Fruit fly (Drosophila melanogaster): ENCODE data around the gene glec.

The glec gene

DNA sequence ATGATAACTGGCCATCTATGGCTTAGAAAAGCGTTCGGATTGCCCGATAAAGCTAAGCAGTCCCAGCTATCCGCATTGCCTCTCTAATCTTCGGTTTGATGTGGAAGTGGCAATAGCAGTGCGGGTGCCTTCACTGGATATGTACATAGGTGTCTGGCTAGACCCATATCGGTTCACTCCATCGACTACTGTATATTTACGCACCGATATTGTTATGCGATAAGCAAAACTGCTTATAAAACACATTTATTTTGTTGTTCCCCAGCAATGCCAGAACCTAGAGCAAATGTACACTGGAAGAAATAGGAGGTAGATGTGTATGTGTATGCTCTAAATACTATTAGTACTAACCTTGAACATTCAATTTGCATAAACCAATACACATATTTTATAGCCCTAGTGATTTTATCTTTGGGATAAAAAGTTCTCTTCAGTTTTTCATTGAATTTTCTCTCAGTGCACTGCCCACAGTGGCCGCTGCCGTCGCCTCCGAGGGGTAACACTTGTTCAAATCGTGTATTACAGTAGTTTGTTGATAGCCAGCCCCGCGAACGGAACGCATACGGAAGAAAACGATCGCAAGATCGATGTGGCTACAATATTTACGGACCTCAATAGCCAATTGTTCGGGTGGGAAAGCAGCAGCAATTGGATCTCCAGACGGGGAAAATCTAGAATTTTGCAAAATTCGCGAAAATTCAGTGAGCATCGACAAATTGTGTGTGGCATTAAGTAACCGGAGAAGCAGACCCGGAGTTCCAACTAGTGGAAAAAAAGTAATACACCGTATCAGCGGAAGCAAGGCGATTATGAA lies 14.3 kb upstream of the glec start, which contains the start of gene CG31431 (continued):
- TF ChIP-seq zfh1 (GFP tag; IDR thresholded peaks at IDR 0.05): peak; percentile 98
- peak; percentile 97 for TF ChIP-seq tin (GFP tag; optimal IDR thresholded peaks at IDR 0.05)
- peak; percentile 98 for TF ChIP-seq mam (GFP tag; optimal IDR thresholded peaks at IDR 0.05)
- TF ChIP-seq CG18619 (GFP tag; optimal IDR thresholded peaks at IDR 0.05): peak; percentile 95
- TF ChIP-seq D19B (GFP tag; optimal IDR thresholded peaks at IDR 0.05): peak; percentile 97
- peak; percentile 91 for TF ChIP-seq btn (GFP tag; optimal IDR thresholded peaks at IDR 0.05)
- peak; percentile 97 for TF ChIP-seq CoRest (tag; optimal IDR thresholded peaks at IDR 0.05)
- TF ChIP-seq sug (tag; optimal IDR thresholded peaks at IDR 0.05): peak; percentile 96
- TF ChIP-seq CG30020 (tag; optimal IDR thresholded peaks at IDR 0.05): peak; percentile 77
- TF ChIP-seq chm (GFP tag; IDR thresholded peaks at IDR 0.05): peak; percentile 96
- peak; percentile 96 for TF ChIP-seq ttk (GFP tag; IDR thresholded peaks at IDR 0.05)
- TF ChIP-seq zen2 (GFP tag; IDR thresholded peaks at IDR 0.05; ENCODE audit: partially characterized antibody): no peak
- peak; percentile 94 for TF ChIP-seq CG6272 (GFP tag; IDR thresholded peaks at IDR 0.05)
- no peak for TF ChIP-seq fru (optimal IDR thresholded peaks at IDR 0.05)
- 0 out of 4 replicates have a peak, but pooled peaks have one; percentile 17 for TF ChIP-seq chinmo (GFP tag; IDR thresholded peaks at IDR 0.05; ENCODE audit: partially characterized antibody)
- TF ChIP-seq Rfx (GFP tag; IDR thresholded peaks at IDR 0.05): peak; percentile 99
- TF ChIP-seq CG1647 (GFP tag; optimal IDR thresholded peaks at IDR 0.05): peak; percentile 95
- peak; percentile 95 for TF ChIP-seq CG8089 (GFP tag; optimal IDR thresholded peaks at IDR 0.05)
- TF ChIP-seq unc-4 (GFP tag; IDR thresholded peaks at IDR 0.05; ENCODE audit: partially characterized antibody): no peak
- peak; percentile 95 for TF ChIP-seq Atf3 (GFP tag; optimal IDR thresholded peaks at IDR 0.05)
- peak; percentile 95 for TF ChIP-seq en (GFP tag; optimal IDR thresholded peaks at IDR 0.05)
- no peak for TF ChIP-seq Trl (optimal IDR thresholded peaks at IDR 0.05)
- peak; percentile 98 for TF ChIP-seq Trl (GFP tag; optimal IDR thresholded peaks at IDR 0.05)
- peak; percentile 73 to 97 for TF ChIP-seq eve (GFP tag; optimal IDR thresholded peaks at IDR 0.05)
- TF ChIP-seq eyg (GFP tag; optimal IDR thresholded peaks at IDR 0.05): peak; percentile 97
- peak; percentile 97 for TF ChIP-seq emc (GFP tag; optimal IDR thresholded peaks at IDR 0.05)
- peak; percentile 90 for TF ChIP-seq CG9437 (GFP tag; optimal IDR thresholded peaks at IDR 0.05)
- TF ChIP-seq bbx (GFP tag; IDR thresholded peaks at IDR 0.05; ENCODE audit: partially characterized antibody): no peak
- TF ChIP-seq gt (GFP tag; IDR thresholded peaks at IDR 0.05): peak; percentile 88
- peak; percentile 84 for TF ChIP-seq CG4707 (GFP tag; optimal IDR thresholded peaks at IDR 0.05)
- peak; percentile 98 for TF ChIP-seq Dbx (GFP tag; IDR thresholded peaks at IDR 0.05)
- TF ChIP-seq Fer3 (tag; optimal IDR thresholded peaks at IDR 0.05): peak; percentile 98
- peak; percentile 90 for TF ChIP-seq CG15601 (tag; optimal IDR thresholded peaks at IDR 0.05)
- TF ChIP-seq slou (GFP tag; optimal IDR thresholded peaks at IDR 0.05): peak; percentile 94
- TF ChIP-seq Nf-YB (GFP tag; optimal IDR thresholded peaks at IDR 0.05): peak; percentile 82
- peak; percentile 90 for TF ChIP-seq Ets97D (GFP tag; optimal IDR thresholded peaks at IDR 0.05)
- TF ChIP-seq CG12659 (GFP tag; optimal IDR thresholded peaks at IDR 0.05): peak; percentile 98
- TF ChIP-seq CG32767 (GFP tag; IDR thresholded peaks at IDR 0.05): peak; percentile 92
- peak; percentile 93 for TF ChIP-seq twi (tag; optimal IDR thresholded peaks at IDR 0.05)
- TF ChIP-seq CG32772 (GFP tag; IDR thresholded peaks at IDR 0.05): peak; percentile 97
- peak; percentile 94 for TF ChIP-seq tup (GFP tag; optimal IDR thresholded peaks at IDR 0.05)
- TF ChIP-seq CG1792 (GFP tag; optimal IDR thresholded peaks at IDR 0.05): peak; percentile 97
- TF ChIP-seq cad (GFP tag; optimal IDR thresholded peaks at IDR 0.05): no peak
- TF ChIP-seq trem (tag; optimal IDR thresholded peaks at IDR 0.05): peak; percentile 92
- TF ChIP-seq CG31441 (GFP tag; IDR thresholded peaks at IDR 0.05): peak; percentile 97
- TF ChIP-seq CTCF (GFP tag; optimal IDR thresholded peaks at IDR 0.05): peak; percentile 58
- peak; percentile 95 for TF ChIP-seq slp2 (GFP tag; optimal IDR thresholded peaks at IDR 0.05)
- peak; percentile 93 for TF ChIP-seq ro (GFP tag; IDR thresholded peaks at IDR 0.05)
- TF ChIP-seq CG10147 (GFP tag; optimal IDR thresholded peaks at IDR 0.05): peak; percentile 95
- TF ChIP-seq CG10959 (GFP tag; IDR thresholded peaks at IDR 0.05): peak; percentile 95
- peak; percentile 82 for TF ChIP-seq Nf-YC (tag; optimal IDR thresholded peaks at IDR 0.05)
